Worm (Caenorhabditis elegans) whole organism, L3 larva: Measurements from ENCODE around the gene hpo-15.

Experiments used
- R02D3.7 ChIP-seq: fragments of 150-350 bp; optimal IDR thresholded peaks from 2 replicates; lab custom pipeline; 2014; ENCODE audit warnings: missing biosample characterization, missing genetic modification characterization
- ZK546.5 ChIP-seq: sonication (generic microtip); optimal IDR thresholded peaks from 2 replicates; lab custom pipeline; 2017; ENCODE audit warnings: missing biosample characterization, missing genetic modification characterization
- aly-2 ChIP-seq: fragments of 150-350 bp; optimal IDR thresholded peaks from 2 replicates; lab custom pipeline; 2014; ENCODE audit warnings: missing biosample characterization, missing genetic modification characterization
- ama-1 ChIP-seq: fragments of 150-350 bp; optimal IDR thresholded peaks from 2 replicates; lab custom pipeline; 2018
- ceh-16 ChIP-seq: sonication (generic microtip); optimal IDR thresholded peaks from 2 replicates; lab custom pipeline; 2017; ENCODE audit warnings: missing biosample characterization, missing genetic modification characterization
- ceh-28 ChIP-seq: fragments of 150-350 bp; optimal IDR thresholded peaks from 2 replicates; lab custom pipeline; 2014; ENCODE audit warnings: missing biosample characterization, missing genetic modification reagents, missing genetic modification characterization
- ceh-9 ChIP-seq: sonication (generic microtip); optimal IDR thresholded peaks from 2 replicates; lab custom pipeline; 2018; ENCODE audit warnings: missing biosample characterization, missing genetic modification characterization
- daf-12 ChIP-seq: fragments of 150-350 bp; optimal IDR thresholded peaks from 2 replicates; lab custom pipeline; 2014; ENCODE audit warnings: missing biosample characterization, missing genetic modification reagents, missing genetic modification characterization
- egl-27 ChIP-seq: sonication (generic microtip); optimal IDR thresholded peaks from 4 replicates; lab custom pipeline; 2017; ENCODE audit warnings: missing biosample characterization, missing genetic modification reagents, missing genetic modification characterization
- egl-5 ChIP-seq: fragments of 150-350 bp; optimal IDR thresholded peaks from 2 replicates; lab custom pipeline; 2017; ENCODE audit warnings: missing biosample characterization, missing genetic modification reagents, missing genetic modification characterization, inconsistent platforms
- elt-1 ChIP-seq: fragments of 150-350 bp; optimal IDR thresholded peaks from 2 replicates; lab custom pipeline; 2014; ENCODE audit warnings: missing biosample characterization, missing genetic modification characterization
- elt-2 ChIP-seq: sonication (generic microtip); optimal IDR thresholded peaks from 2 replicates; lab custom pipeline; 2016; ENCODE audit warnings: missing genetic modification reagents, mild to moderate bottlenecking, missing genetic modification characterization, missing compliant biosample characterization
- elt-3 ChIP-seq, 3 experiments: fragments of 150-350 bp in 1 of 3; sonication (generic microtip) in 2 of 3; optimal IDR thresholded peaks; 2 replicates in 2 of 3; 4 replicates in 1 of 3; lab custom pipeline; 2014 to 2017; ENCODE audit warnings: missing biosample characterization in 3 of 3, missing genetic modification characterization in 3 of 3
- eor-1 ChIP-seq, 2 experiments: fragments of 150-350 bp; optimal IDR thresholded peaks; 2 replicates each; lab custom pipeline; 2014 to 2018; ENCODE audit warnings: missing biosample characterization in 2 of 2, missing genetic modification characterization in 2 of 2
- fkh-10 ChIP-seq: sonication (generic microtip); optimal IDR thresholded peaks from 2 replicates; lab custom pipeline; 2017; ENCODE audit warnings: missing biosample characterization, missing genetic modification reagents, missing genetic modification characterization
- fkh-2 ChIP-seq: fragments of 150-350 bp; optimal IDR thresholded peaks from 2 replicates; lab custom pipeline; 2014; ENCODE audit warnings: missing biosample characterization, missing genetic modification reagents, missing genetic modification characterization
- fos-1 ChIP-seq: fragments of 150-350 bp; optimal IDR thresholded peaks from 2 replicates; lab custom pipeline; 2014; ENCODE audit warnings: missing biosample characterization, missing genetic modification characterization
- hmg-11 ChIP-seq: sonication (generic microtip); optimal IDR thresholded peaks from 2 replicates; lab custom pipeline; 2016; ENCODE audit warnings: missing genetic modification characterization, missing compliant biosample characterization
- jun-1 ChIP-seq: fragments of 150-350 bp; optimal IDR thresholded peaks from 2 replicates; lab custom pipeline; 2014; ENCODE audit warnings: missing biosample characterization, missing genetic modification reagents, missing genetic modification characterization
- lin-15B ChIP-seq: fragments of 150-350 bp; optimal IDR thresholded peaks from 2 replicates; lab custom pipeline; 2014; ENCODE audit warnings: missing biosample characterization, missing genetic modification characterization
- lin-39 ChIP-seq: fragments of 150-350 bp; optimal IDR thresholded peaks from 2 replicates; lab custom pipeline; 2018; ENCODE audit warnings: missing biosample characterization, missing genetic modification reagents, missing genetic modification characterization
- lsy-12 ChIP-seq: sonication (generic microtip); optimal IDR thresholded peaks from 2 replicates; lab custom pipeline; 2016; ENCODE audit warnings: mild to moderate bottlenecking, missing genetic modification characterization, missing compliant biosample characterization
- mdl-1 ChIP-seq: fragments of 150-350 bp; optimal IDR thresholded peaks from 2 replicates; lab custom pipeline; 2014; ENCODE audit warnings: missing biosample characterization, missing genetic modification characterization
- mml-1 ChIP-seq: fragments of 150-350 bp; sonication (generic microtip); optimal IDR thresholded peaks from 3 replicates; lab custom pipeline; 2014; ENCODE audit warnings: missing biosample characterization, missing genetic modification characterization
- nfya-1 ChIP-seq: sonication (generic microtip); optimal IDR thresholded peaks from 2 replicates; lab custom pipeline; 2017; ENCODE audit warnings: missing genetic modification characterization, mild to moderate bottlenecking, missing compliant biosample characterization, antibody characterized with exemption, moderate library complexity; ENCODE audit not compliant: insufficient read depth
- nhr-11 ChIP-seq: fragments of 150-350 bp; optimal IDR thresholded peaks from 2 replicates; lab custom pipeline; 2014; ENCODE audit warnings: missing biosample characterization, missing genetic modification characterization
- nhr-12 ChIP-seq: fragments of 150-350 bp; optimal IDR thresholded peaks from 2 replicates; lab custom pipeline; 2014; ENCODE audit warnings: missing biosample characterization, missing genetic modification characterization
- nhr-23 ChIP-seq: fragments of 150-350 bp; optimal IDR thresholded peaks from 2 replicates; lab custom pipeline; 2014; ENCODE audit warnings: missing biosample characterization, missing genetic modification reagents, missing genetic modification characterization
- nhr-237 ChIP-seq: fragments of 150-350 bp; optimal IDR thresholded peaks from 2 replicates; lab custom pipeline; 2014; ENCODE audit warnings: missing biosample characterization, missing genetic modification characterization
- nhr-25 ChIP-seq: sonication (generic microtip); optimal IDR thresholded peaks from 2 replicates; lab custom pipeline; 2017; ENCODE audit warnings: missing biosample characterization, missing genetic modification characterization
- nhr-28 ChIP-seq: fragments of 150-350 bp; optimal IDR thresholded peaks from 2 replicates; lab custom pipeline; 2014; ENCODE audit warnings: missing biosample characterization, missing genetic modification characterization
- nhr-43 ChIP-seq: sonication (generic microtip); optimal IDR thresholded peaks from 2 replicates; lab custom pipeline; 2016; ENCODE audit warnings: mild to moderate bottlenecking, missing genetic modification characterization, missing compliant biosample characterization; ENCODE audit not compliant: poor library complexity, severe bottlenecking
- nhr-67 ChIP-seq: fragments of 150-350 bp; optimal IDR thresholded peaks from 2 replicates; lab custom pipeline; 2014; ENCODE audit warnings: missing biosample characterization, missing genetic modification characterization
- nhr-76 ChIP-seq: fragments of 150-350 bp; sonication (generic microtip); optimal IDR thresholded peaks from 5 replicates; lab custom pipeline; 2014; ENCODE audit warnings: missing biosample characterization, missing genetic modification characterization
- nhr-77 ChIP-seq: fragments of 150-350 bp; optimal IDR thresholded peaks from 2 replicates; lab custom pipeline; 2014; ENCODE audit warnings: missing biosample characterization, missing genetic modification characterization
- pha-4 ChIP-seq: fragments of 150-350 bp; optimal IDR thresholded peaks from 2 replicates; lab custom pipeline; 2014; ENCODE audit warnings: missing biosample characterization, missing genetic modification reagents, missing genetic modification characterization
- pqm-1 ChIP-seq: fragments of 150-350 bp; optimal IDR thresholded peaks from 2 replicates; lab custom pipeline; 2017; ENCODE audit warnings: missing biosample characterization, missing genetic modification characterization, inconsistent platforms
- sea-2 ChIP-seq: fragments of 150-350 bp; sonication (generic microtip); optimal IDR thresholded peaks from 4 replicates; lab custom pipeline; 2014; ENCODE audit warnings: missing biosample characterization, missing genetic modification reagents, missing genetic modification characterization
- skn-1 ChIP-seq: fragments of 150-350 bp; optimal IDR thresholded peaks from 2 replicates; lab custom pipeline; 2014; ENCODE audit warnings: missing biosample characterization, missing genetic modification characterization
- snpc-4 ChIP-seq: fragments of 150-350 bp; optimal IDR thresholded peaks from 2 replicates; lab custom pipeline; 2014; ENCODE audit warnings: missing biosample characterization, missing genetic modification characterization
- tbx-2 ChIP-seq: sonication (generic microtip); optimal IDR thresholded peaks from 2 replicates; lab custom pipeline; 2016; ENCODE audit warnings: mild to moderate bottlenecking, missing genetic modification characterization, missing compliant biosample characterization
- unc-39 ChIP-seq: sonication (generic microtip); optimal IDR thresholded peaks from 4 replicates; lab custom pipeline; 2017; ENCODE audit warnings: missing biosample characterization, missing genetic modification characterization
- unc-62 ChIP-seq: fragments of 150-350 bp; sonication (generic microtip); optimal IDR thresholded peaks from 4 replicates; lab custom pipeline; 2014; ENCODE audit warnings: missing biosample characterization, missing genetic modification reagents, missing genetic modification characterization
- zag-1 ChIP-seq: fragments of 150-350 bp; optimal IDR thresholded peaks from 2 replicates; lab custom pipeline; 2014; ENCODE audit warnings: missing biosample characterization, missing genetic modification characterization
- ztf-11 ChIP-seq: fragments of 150-350 bp; optimal IDR thresholded peaks from 2 replicates; lab custom pipeline; 2014; ENCODE audit warnings: missing biosample characterization, missing genetic modification characterization
- ztf-4 ChIP-seq: fragments of 150-350 bp; optimal IDR thresholded peaks from 2 replicates; lab custom pipeline; 2014; ENCODE audit warnings: missing biosample characterization, missing genetic modification characterization

The hpo-15 gene

ce11 chrV:5511720-5512119 lies 1.9 kb downstream of the hpo-15 start:
- TF ChIP-seq pha-4: peak; percentile 9
- TF ChIP-seq elt-2 (tag; lab: Kevin White, UChicago): peak; percentile 64
- no peak for TF ChIP-seq nhr-12 (tag; lab: Kevin White, UChicago)
- TF ChIP-seq jun-1 (tag; lab: Kevin White, UChicago): peak; percentile 0
- TF ChIP-seq pqm-1: peak; percentile 81
- TF ChIP-seq nfya-1 (tag; lab: Kevin White, UChicago): no peak
- TF ChIP-seq zag-1: no peak

DNA sequence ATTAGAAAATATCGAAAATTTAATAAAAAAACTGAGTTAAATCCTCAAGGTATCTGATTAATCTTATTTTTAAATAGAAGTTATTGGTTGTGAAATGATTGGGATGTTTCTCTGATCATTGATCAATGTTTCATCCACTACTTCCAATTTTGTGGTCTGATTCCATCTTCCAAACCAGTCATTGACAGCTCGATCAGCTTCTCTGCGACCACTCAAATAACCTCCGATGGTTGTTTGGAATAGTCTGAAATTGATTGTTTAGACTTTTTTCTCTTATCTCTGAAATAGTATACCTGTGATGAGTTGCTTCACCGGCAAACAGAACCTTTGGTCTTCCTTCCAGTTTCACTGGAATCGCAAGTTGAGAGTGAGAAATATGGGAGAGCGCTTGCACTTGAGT lies 3.7 kb downstream of the hpo-15 start:
- peak; percentile 15 for TF ChIP-seq elt-2 (tag; lab: Kevin White, UChicago)
- TF ChIP-seq pqm-1: peak; percentile 3
- no peak for TF ChIP-seq nhr-28 (tag; lab: Kevin White, UChicago)
- TF ChIP-seq ama-1 (lab: Kevin White, UChicago): peak; percentile 47
- TF ChIP-seq, all 47 proteins: peak for 3

DNA sequence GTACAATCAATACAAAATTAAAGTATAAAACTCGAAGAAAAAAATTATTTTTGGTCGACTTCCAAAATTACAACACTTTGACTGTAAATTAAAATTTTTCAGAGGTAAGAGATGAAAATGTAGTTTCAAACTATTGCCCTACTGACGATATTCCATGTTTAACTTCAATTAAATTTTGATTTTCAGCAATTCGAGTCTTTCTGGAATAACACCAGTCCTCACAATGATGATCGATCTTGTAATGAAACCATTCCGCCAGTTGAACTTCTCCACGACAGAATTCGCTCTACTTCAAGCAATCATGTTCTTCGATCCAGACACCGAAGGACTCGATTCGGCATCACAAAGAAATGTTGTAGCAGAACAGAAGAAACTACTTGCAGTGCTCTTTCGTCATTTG lies 4.5 kb downstream of the hpo-15 start:
- TF ChIP-seq nhr-43 (tag; lab: Kevin White, UChicago) (no peak), tbx-2 (tag; lab: Kevin White, UChicago) (no peak), mdl-1 (tag; lab: Kevin White, UChicago) (no peak), ztf-11 (no peak)

DNA sequence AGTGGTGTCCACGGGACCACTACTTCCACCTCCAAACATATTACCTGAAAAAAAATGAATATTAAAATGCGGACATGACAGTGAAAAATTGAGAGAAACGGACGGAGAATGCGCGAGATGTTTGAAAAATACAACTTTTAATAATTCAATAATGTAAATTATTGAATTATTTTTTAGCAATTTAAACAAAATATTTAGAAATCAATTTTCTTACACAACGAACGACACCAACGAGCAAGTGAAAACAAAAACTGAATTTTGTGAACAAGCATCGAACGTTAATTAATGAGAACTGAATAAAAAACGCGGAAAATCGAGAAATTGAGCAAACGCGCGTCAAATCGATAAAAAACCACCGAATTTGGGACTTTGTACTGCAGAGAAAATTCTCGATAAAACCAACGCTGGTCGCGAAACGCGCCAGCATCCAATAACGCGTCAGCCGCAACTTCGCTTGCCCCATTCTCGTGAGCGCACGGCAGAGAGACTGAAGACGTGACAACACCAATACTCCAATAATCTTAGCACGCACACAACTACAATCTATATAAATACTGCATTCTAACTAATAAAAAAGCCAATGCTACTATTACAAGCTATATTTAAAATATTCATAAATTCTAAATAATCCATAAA lies 8.7 kb downstream of the hpo-15 start, which contains the start of the genes dnj-19 and nhr-47:
Gene dnj-19 (minus strand): TSS at position 51 of the 636 bp plus-strand sequence.
Gene nhr-47 (plus strand): TSS at position 447 of the 636 bp plus-strand sequence.
- TF ChIP-seq eor-1 (tag; optimal IDR thresholded peaks at IDR 0.05; lab: Kevin White, UChicago) (no peak), ztf-4 (tag; lab: Kevin White, UChicago) (peak; percentile 59), ceh-28 (peak; percentile 87), nhr-43 (tag; lab: Kevin White, UChicago) (peak; percentile 87), nhr-77 (tag; lab: Kevin White, UChicago) (peak; percentile 21), unc-39 (tag; lab: Kevin White, UChicago) (no peak), pha-4 (peak; percentile 85), nhr-237 (tag; lab: Kevin White, UChicago) (no peak), tbx-2 (tag; lab: Kevin White, UChicago) (peak; percentile 90), nhr-23 (peak; percentile 91), ama-1 (lab: Kevin White, UChicago) (peak; percentile 68), sea-2 (no peak), lin-15B (tag; lab: Kevin White, UChicago) (peak; percentile 84), nhr-11 (tag; lab: Kevin White, UChicago) (no peak), fkh-10 (GFP tag; lab: Kevin White, UChicago) (peak; percentile 56), fos-1 (tag; lab: Kevin White, UChicago) (no peak), ZK546.5 (tag; lab: Kevin White, UChicago) (no peak), zag-1 (no peak), nhr-25 (tag; lab: Kevin White, UChicago) (peak; percentile 92), elt-2 (tag; lab: Kevin White, UChicago) (peak; percentile 80), mdl-1 (tag; lab: Kevin White, UChicago) (peak; percentile 24), daf-12 (tag; lab: Kevin White, UChicago) (no peak), R02D3.7 (tag; lab: Kevin White, UChicago) (peak; percentile 70), nfya-1 (tag; lab: Kevin White, UChicago) (peak; percentile 89), ceh-9 (tag; lab: Kevin White, UChicago) (no peak), egl-27 (tag; lab: Kevin White, UChicago) (peak; percentile 48), unc-62 (no peak), aly-2 (tag; lab: Kevin White, UChicago) (no peak), mml-1 (tag; lab: Kevin White, UChicago) (no peak), lsy-12 (tag; lab: Kevin White, UChicago) (peak; percentile 93), nhr-67 (tag; lab: Kevin White, UChicago) (no peak), skn-1 (tag; lab: Kevin White, UChicago) (peak; percentile 85), lin-39 (peak; percentile 92), nhr-28 (tag; lab: Kevin White, UChicago) (no peak), nhr-76 (tag; lab: Kevin White, UChicago) (no peak), nhr-12 (tag; lab: Kevin White, UChicago) (no peak), egl-5 (tag; lab: Kevin White, UChicago) (peak; percentile 42), hmg-11 (tag; lab: Kevin White, UChicago) (peak; percentile 82), pqm-1 (peak; percentile 26), fkh-2 (tag; lab: Kevin White, UChicago) (no peak), snpc-4 (tag; lab: Kevin White, UChicago) (peak; percentile 86), elt-3 (tag; optimal IDR thresholded peaks at IDR 0.05; lab: Kevin White, UChicago) (no peak), ceh-16 (no peak), elt-1 (tag; lab: Kevin White, UChicago) (peak; percentile 21)
